Worm (Caenorhabditis elegans): ENCODE data around the gene arrd-10.

arrd-10 gene

ce11 chrII:12978658-12979057, 38.8 kb downstream of the arrd-10 start:
- peak; percentile 52 for TF ChIP-seq nhr-85 (tag)
- no peak for TF ChIP-seq nhr-77 (tag; optimal IDR thresholded peaks at IDR 0.05)

- TF ChIP-seq snpc-4 (tag; optimal IDR thresholded peaks at IDR 0.05) = no peak
- no peak for TF ChIP-seq hlh-17 (GFP tag; optimal IDR thresholded peaks at IDR 0.05; ENCODE audit: borderline replicate concordance)
- no peak for TF ChIP-seq efl-1 (optimal IDR thresholded peaks at IDR 0.05)
- TF ChIP-seq efl-1 (GFP tag; optimal IDR thresholded peaks at IDR 0.05 in 1 of 2) = peak in 1 of 2 experiments; percentile 58
- no peak for TF ChIP-seq rnt-1 (tag; optimal IDR thresholded peaks at IDR 0.05)
- peak; percentile 27 for TF ChIP-seq lin-14 (GFP tag; optimal IDR thresholded peaks at IDR 0.05)
- TF ChIP-seq pqm-1 (tag; optimal IDR thresholded peaks at IDR 0.05) = peak; percentile 34
- peak; percentile 96 for TF ChIP-seq elt-2 (tag; optimal IDR thresholded peaks at IDR 0.05)
These were observed 40.3 kb downstream of the arrd-10 start, which contains the start of gene cyd-1 for ce11 chrII:12980212-12980611. Gene cyd-1 (plus strand): TSS chrII:12980591.

ce11 chrII:12981980-12982575, 42.2 kb downstream of the arrd-10 start:
- TF ChIP-seq pax-3 (tag; optimal IDR thresholded peaks at IDR 0.05) = no peak
- no peak for TF ChIP-seq efl-3 (GFP tag; optimal IDR thresholded peaks at IDR 0.05)
- TF ChIP-seq vab-15 (tag; optimal IDR thresholded peaks at IDR 0.05) = no peak
- no peak for TF ChIP-seq unc-86 (tag; optimal IDR thresholded peaks at IDR 0.05)
- TF ChIP-seq lin-14 (GFP tag; optimal IDR thresholded peaks at IDR 0.05) = peak; percentile 54
- TF ChIP-seq swsn-7 (tag; optimal IDR thresholded peaks at IDR 0.05) = no peak
- TF ChIP-seq dpl-1 (GFP tag; optimal IDR thresholded peaks at IDR 0.05) = no peak
- no peak for TF ChIP-seq nhr-28 (tag; optimal IDR thresholded peaks at IDR 0.05)
- TF ChIP-seq snu-23 (GFP tag; optimal IDR thresholded peaks at IDR 0.05) = peak; percentile 12
- TF ChIP-seq pqm-1 (tag; optimal IDR thresholded peaks at IDR 0.05) = no peak
- TF ChIP-seq rnt-1 (tag; optimal IDR thresholded peaks at IDR 0.05) = peak; percentile 20
- no peak for TF ChIP-seq elt-3 (tag; optimal IDR thresholded peaks at IDR 0.05)
- no peak for TF ChIP-seq nhr-84 (tag; optimal IDR thresholded peaks at IDR 0.05)
- TF ChIP-seq nhr-20 (tag; optimal IDR thresholded peaks at IDR 0.05) = peak; percentile 30
- peak; percentile 71 for TF ChIP-seq elt-2 (tag; optimal IDR thresholded peaks at IDR 0.05)
- TF ChIP-seq sptf-1 (tag; optimal IDR thresholded peaks at IDR 0.05) = no peak
- TF ChIP-seq mab-9 (GFP tag; IDR thresholded peaks at IDR 0.05) = no peak
- no peak for TF ChIP-seq lsy-2 (tag; optimal IDR thresholded peaks at IDR 0.05)
- peak; percentile 25 for TF ChIP-seq blmp-1 (tag; optimal IDR thresholded peaks at IDR 0.05)
- no peak for TF ChIP-seq pag-3 (tag; optimal IDR thresholded peaks at IDR 0.05; ENCODE audit: borderline replicate concordance, insufficient read depth)
- no peak for TF ChIP-seq fkh-4 (tag; optimal IDR thresholded peaks at IDR 0.05; ENCODE audit: borderline replicate concordance)
- TF ChIP-seq ceh-82 (tag; optimal IDR thresholded peaks at IDR 0.05) = no peak
- no peak for TF ChIP-seq isw-1 (GFP tag; IDR thresholded peaks at IDR 0.05)
- TF ChIP-seq grh-1 (GFP tag; IDR thresholded peaks at IDR 0.05) = no peak
- no peak for TF ChIP-seq lin-15B (tag; optimal IDR thresholded peaks at IDR 0.05)
- TF ChIP-seq nhr-85 (tag) = peak; percentile 93
- no peak for TF ChIP-seq C34B4.2 (tag; optimal IDR thresholded peaks at IDR 0.05)
- TF ChIP-seq hlh-17 (GFP tag; optimal IDR thresholded peaks at IDR 0.05; ENCODE audit: borderline replicate concordance) = no peak

- TF ChIP-seq elt-2 (tag; optimal IDR thresholded peaks at IDR 0.05) = peak; percentile 65
- no peak for TF ChIP-seq dsc-1 (tag; optimal IDR thresholded peaks at IDR 0.05)
- no peak for TF ChIP-seq egl-27 (tag; optimal IDR thresholded peaks at IDR 0.05)
These were observed 42.9 kb downstream of the arrd-10 start for ce11 chrII:12982830-12983229.

- TF ChIP-seq sup-37 (GFP tag; optimal IDR thresholded peaks at IDR 0.05) (no peak), sptf-1 (tag; optimal IDR thresholded peaks at IDR 0.05) (no peak), aly-2 (tag; optimal IDR thresholded peaks at IDR 0.05) (no peak), nhr-90 (tag; optimal IDR thresholded peaks at IDR 0.05; ENCODE audit: poor library complexity) (no peak), ztf-11 (tag; optimal IDR thresholded peaks at IDR 0.05) (peak in 1 of 2 experiments; percentile 43), zip-4 (GFP tag; optimal IDR thresholded peaks at IDR 0.05) (no peak), ama-1 (optimal IDR thresholded peaks at IDR 0.05) (no peak), pqm-1 (tag; optimal IDR thresholded peaks at IDR 0.05) (no peak)
These were observed 44.8 kb downstream of the arrd-10 start for ce11 chrII:12984709-12985108.
